Fruit fly (Drosophila melanogaster) whole organism, embryonic: ENCODE data around the gene CG12057.

Experiments
- Abd-B ChIP-seq: fragments of 200-800 bp; sonication (Bioruptor generic); optimal IDR thresholded peaks from 2 replicates; lab custom pipeline; 2018; ENCODE audit warnings: missing biosample characterization, mild to moderate bottlenecking, missing genetic modification characterization, moderate library complexity
- Asciz ChIP-seq: fragments of 200-800 bp; sonication (Bioruptor generic); optimal IDR thresholded peaks from 2 replicates; lab custom pipeline; 2017; ENCODE audit warnings: missing biosample characterization, mild to moderate bottlenecking, missing genetic modification characterization, missing genetic modification reagents
- Atf3 ChIP-seq: fragments of 200-800 bp; sonication (Bioruptor generic); optimal IDR thresholded peaks from 3 replicates; lab custom pipeline; 2016; ENCODE audit warnings: missing biosample characterization, missing genetic modification characterization
- CG10274 ChIP-seq: fragments of 200-800 bp; sonication (Bioruptor generic); optimal IDR thresholded peaks from 3 replicates; lab custom pipeline; 2017; ENCODE audit warnings: missing biosample characterization, mild to moderate bottlenecking, missing genetic modification characterization
- CG12659 ChIP-seq: fragments of 200-800 bp; sonication (Bioruptor generic); optimal IDR thresholded peaks from 3 replicates; lab custom pipeline; 2017; ENCODE audit warnings: mild to moderate bottlenecking, missing biosample characterization, missing genetic modification reagents, missing genetic modification characterization
- CG15479 ChIP-seq: fragments of 200-800 bp; sonication (Bioruptor generic); optimal IDR thresholded peaks from 3 replicates; lab custom pipeline; 2019; ENCODE audit warnings: missing biosample characterization, mild to moderate bottlenecking, missing genetic modification characterization, moderate library complexity
- CG17361 ChIP-seq: fragments of 200-800 bp; sonication (Bioruptor generic); IDR thresholded peaks from 3 replicates; pipeline ENCODE4 v1.3.6; 2022; ENCODE audit warnings: missing biosample characterization, missing genetic modification characterization
- CG18262 ChIP-seq: fragments of 200-800 bp; optimal IDR thresholded peaks from 3 replicates; lab custom pipeline; 2019; ENCODE audit warnings: missing biosample characterization, mild to moderate bottlenecking, missing genetic modification characterization, moderate library complexity
- CG3065 ChIP-seq: fragments of 200-800 bp; sonication (Bioruptor generic); optimal IDR thresholded peaks from 2 replicates; lab custom pipeline; 2016; ENCODE audit warnings: missing biosample characterization, missing genetic modification characterization
- CG34376 ChIP-seq: fragments of 200-800 bp; sonication (Bioruptor generic); optimal IDR thresholded peaks from 2 replicates; lab custom pipeline; 2018; ENCODE audit warnings: missing biosample characterization, mild to moderate bottlenecking, missing genetic modification characterization
- CG42726 ChIP-seq: fragments of 200-800 bp; sonication (Bioruptor generic); IDR thresholded peaks from 2 replicates; pipeline ENCODE4 v1.3.6; 2022; ENCODE audit warnings: missing biosample characterization, missing genetic modification characterization; ENCODE audit not compliant: partially characterized antibody
- CG4360 ChIP-seq: fragments of 200-800 bp; sonication (Bioruptor generic); IDR thresholded peaks from 2 replicates; pipeline ENCODE4 v1.3.6; 2022; ENCODE audit warnings: missing biosample characterization, missing genetic modification characterization
- CG6272 ChIP-seq: fragments of 200-800 bp; sonication (Bioruptor generic); IDR thresholded peaks from 2 replicates; pipeline ENCODE4 v1.3.6; 2022; ENCODE audit warnings: missing biosample characterization, missing genetic modification characterization
- CG7839 ChIP-seq: fragments of 200-800 bp; sonication (Bioruptor generic); optimal IDR thresholded peaks from 3 replicates; lab custom pipeline; 2018; ENCODE audit warnings: missing biosample characterization, mild to moderate bottlenecking, missing genetic modification characterization, moderate library complexity
- CG7987 ChIP-seq: fragments of 200-800 bp; sonication (Bioruptor generic); optimal IDR thresholded peaks from 2 replicates; lab custom pipeline; 2018; ENCODE audit warnings: missing biosample characterization, mild to moderate bottlenecking, missing genetic modification characterization, moderate library complexity
- CG8765 ChIP-seq: fragments of 200-800 bp; sonication (Bioruptor generic); IDR thresholded peaks from 2 replicates; pipeline ENCODE4 v1.3.6; 2022; ENCODE audit warnings: missing biosample characterization, missing genetic modification characterization
- D ChIP-seq, 2 experiments: fragments of 200-800 bp in 1 of 2; fragments of >200 bp in 1 of 2; sonication (Bioruptor generic) in 1 of 2; optimal IDR thresholded peaks; 2 replicates in 1 of 2; 3 replicates in 1 of 2; lab custom pipeline; 2017; ENCODE audit warnings: mild to moderate bottlenecking in 1 of 2, missing biosample characterization in 1 of 2, missing genetic modification characterization in 1 of 2, missing genetic modification reagents in 1 of 2
- Deaf1 ChIP-seq: fragments of 200-800 bp; optimal IDR thresholded peaks from 3 replicates; lab custom pipeline; 2019; ENCODE audit warnings: missing biosample characterization, mild to moderate bottlenecking, missing genetic modification characterization, moderate library complexity
- Dek ChIP-seq: fragments of 200-800 bp; sonication (Bioruptor generic); optimal IDR thresholded peaks from 3 replicates; lab custom pipeline; 2019; ENCODE audit warnings: missing biosample characterization, mild to moderate bottlenecking, missing genetic modification characterization, moderate library complexity
- Doc3 ChIP-seq: fragments of 200-800 bp; sonication (Bioruptor generic); IDR thresholded peaks from 3 replicates; pipeline ENCODE4 v1.3.6; 2022; ENCODE audit warnings: missing biosample characterization, missing genetic modification characterization; ENCODE audit not compliant: partially characterized antibody
- Dref ChIP-seq: fragments of 200-800 bp; sonication (Bioruptor generic); IDR thresholded peaks from 2 replicates; pipeline ENCODE4 v1.3.6; 2022; ENCODE audit warnings: missing biosample characterization, missing genetic modification characterization
- Gug ChIP-seq: fragments of 200-800 bp; sonication (Bioruptor generic); IDR thresholded peaks from 4 replicates; pipeline ENCODE4 v1.3.6; 2022; ENCODE audit warnings: missing biosample characterization, missing genetic modification characterization
- H15 ChIP-seq: fragments of 200-800 bp; sonication (Bioruptor generic); IDR thresholded peaks from 3 replicates; pipeline ENCODE4 v1.3.6; 2022; ENCODE audit warnings: missing biosample characterization, missing genetic modification characterization
- Jarid2 ChIP-seq: fragments of 200-800 bp; sonication (Bioruptor generic); optimal IDR thresholded peaks from 3 replicates; lab custom pipeline; 2017; ENCODE audit warnings: mild to moderate bottlenecking, missing biosample characterization, missing genetic modification reagents, missing genetic modification characterization
- Lhr ChIP-seq: fragments of 200-800 bp; sonication (Bioruptor generic); optimal IDR thresholded peaks from 3 replicates; lab custom pipeline; 2017; ENCODE audit warnings: mild to moderate bottlenecking, missing biosample characterization, missing genetic modification reagents, missing genetic modification characterization
- Med ChIP-seq: fragments of 200-800 bp; sonication (Bioruptor generic); peaks from one replicate; lab custom pipeline; 2016; ENCODE audit warnings: missing biosample characterization, missing genetic modification characterization, mild to moderate bottlenecking, inconsistent platforms, moderate library complexity
- Mrtf ChIP-seq: fragments of 200-800 bp; sonication (Bioruptor generic); IDR thresholded peaks from 3 replicates; pipeline ENCODE4 v1.3.6; 2022; ENCODE audit warnings: missing biosample characterization, missing genetic modification characterization
- Poxn ChIP-seq: fragments of 200-800 bp; sonication (Bioruptor generic); IDR thresholded peaks from 2 replicates; pipeline ENCODE4 v1.3.6; 2022; ENCODE audit warnings: missing biosample characterization, missing genetic modification characterization
- Ravus ChIP-seq: fragments of 200-800 bp; sonication (Bioruptor generic); IDR thresholded peaks from 2 replicates; pipeline ENCODE4 v1.3.6; 2022; ENCODE audit warnings: missing biosample characterization, missing genetic modification characterization
- Sox102F ChIP-seq: fragments of 200-800 bp; sonication (Bioruptor generic); optimal IDR thresholded peaks from 2 replicates; lab custom pipeline; 2018; ENCODE audit warnings: missing biosample characterization, mild to moderate bottlenecking, missing genetic modification characterization, moderate library complexity
- Xrp1 ChIP-seq: fragments of 200-800 bp; sonication (Bioruptor generic); IDR thresholded peaks from 2 replicates; pipeline ENCODE4 v1.3.6; 2022; ENCODE audit warnings: missing biosample characterization, missing genetic modification characterization
- ase ChIP-seq: fragments of 200-800 bp; sonication (Bioruptor generic); IDR thresholded peaks from 3 replicates; pipeline ENCODE4 v1.3.6; 2022; ENCODE audit warnings: missing biosample characterization, missing genetic modification characterization
- ci ChIP-seq: fragments of 200-800 bp; sonication (Bioruptor generic); IDR thresholded peaks from 3 replicates; pipeline ENCODE4 v1.3.6; 2022; ENCODE audit warnings: missing biosample characterization, missing genetic modification characterization
- croc ChIP-seq: fragments of 200-800 bp; sonication (Bioruptor generic); conservative IDR thresholded peaks from 3 replicates; pipeline ENCODE4 v1.3.6; 2022; ENCODE audit warnings: missing biosample characterization, missing genetic modification characterization
- dmrt99B ChIP-seq: fragments of 200-800 bp; sonication (Bioruptor generic); optimal IDR thresholded peaks from 2 replicates; lab custom pipeline; 2018; ENCODE audit warnings: missing biosample characterization, mild to moderate bottlenecking, missing genetic modification characterization, moderate library complexity
- en ChIP-seq: fragments of 200-800 bp; sonication (Bioruptor generic); optimal IDR thresholded peaks from 2 replicates; lab custom pipeline; 2016; ENCODE audit warnings: missing biosample characterization, missing genetic modification characterization
- esg ChIP-seq: fragments of 200-800 bp; sonication (Bioruptor generic); conservative IDR thresholded peaks from 2 replicates; pipeline ENCODE4 v1.3.6; 2022; ENCODE audit warnings: missing biosample characterization, missing genetic modification characterization
- exex ChIP-seq: fragments of 200-800 bp; sonication (Bioruptor generic); optimal IDR thresholded peaks from 4 replicates; lab custom pipeline; 2018; ENCODE audit warnings: missing biosample characterization, mild to moderate bottlenecking, missing genetic modification characterization, moderate library complexity
- fd96Cb ChIP-seq: fragments of 200-800 bp; sonication (Bioruptor generic); optimal IDR thresholded peaks from 2 replicates; lab custom pipeline; 2018; ENCODE audit warnings: missing biosample characterization, mild to moderate bottlenecking, missing genetic modification characterization, moderate library complexity
- h ChIP-seq: fragments of >200 bp; optimal IDR thresholded peaks from 2 replicates; lab custom pipeline; 2017
- ham ChIP-seq: fragments of 200-800 bp; sonication (Bioruptor generic); IDR thresholded peaks from 2 replicates; pipeline ENCODE4 v1.3.6; 2022; ENCODE audit warnings: missing biosample characterization, missing genetic modification characterization
- hb ChIP-seq: fragments of 200-800 bp; sonication (Bioruptor generic); IDR thresholded peaks from 3 replicates; pipeline ENCODE4 v1.3.6; 2022; ENCODE audit warnings: missing biosample characterization, missing genetic modification characterization; ENCODE audit not compliant: partially characterized antibody
- lbe ChIP-seq: fragments of 200-800 bp; sonication (Bioruptor generic); optimal IDR thresholded peaks from 2 replicates; lab custom pipeline; 2016; ENCODE audit warnings: missing biosample characterization, mild to moderate bottlenecking, missing genetic modification characterization
- lola ChIP-seq, 3 experiments: fragments of >200 bp in 2 of 3; fragments of 200-800 bp in 1 of 3; sonication (Bioruptor generic) in 1 of 3; optimal IDR thresholded peaks; 2 replicates each; lab custom pipeline; 2017 to 2019; ENCODE audit warnings: missing biosample characterization in 3 of 3, missing genetic modification characterization in 3 of 3, mild to moderate bottlenecking in 1 of 3, moderate library complexity in 1 of 3
- mirr ChIP-seq: fragments of 200-800 bp; sonication (Bioruptor generic); optimal IDR thresholded peaks from 3 replicates; lab custom pipeline; 2018; ENCODE audit warnings: missing biosample characterization, mild to moderate bottlenecking, missing genetic modification characterization
- nom ChIP-seq: fragments of 200-800 bp; sonication (Bioruptor generic); optimal IDR thresholded peaks from 2 replicates; lab custom pipeline; 2017; ENCODE audit warnings: missing biosample characterization, missing genetic modification characterization, mild to moderate bottlenecking, moderate library complexity, missing genetic modification reagents
- oc ChIP-seq: fragments of 200-800 bp; sonication (Bioruptor generic); optimal IDR thresholded peaks from 2 replicates; lab custom pipeline; 2018; ENCODE audit warnings: missing biosample characterization, mild to moderate bottlenecking, missing genetic modification characterization, moderate library complexity
- pfk ChIP-seq: fragments of 200-800 bp; sonication (Bioruptor generic); optimal IDR thresholded peaks from 2 replicates; lab custom pipeline; 2018; ENCODE audit warnings: missing biosample characterization, mild to moderate bottlenecking, missing genetic modification characterization, moderate library complexity
- trem ChIP-seq: fragments of 200-800 bp; optimal IDR thresholded peaks from 3 replicates; lab custom pipeline; 2019; ENCODE audit warnings: missing biosample characterization, mild to moderate bottlenecking, missing genetic modification characterization, moderate library complexity
- wdn ChIP-seq: fragments of 200-800 bp; sonication (Bioruptor generic); IDR thresholded peaks from 2 replicates; pipeline ENCODE4 v1.3.6; 2022; ENCODE audit warnings: missing biosample characterization, missing genetic modification characterization

CG12057 gene

DNA sequence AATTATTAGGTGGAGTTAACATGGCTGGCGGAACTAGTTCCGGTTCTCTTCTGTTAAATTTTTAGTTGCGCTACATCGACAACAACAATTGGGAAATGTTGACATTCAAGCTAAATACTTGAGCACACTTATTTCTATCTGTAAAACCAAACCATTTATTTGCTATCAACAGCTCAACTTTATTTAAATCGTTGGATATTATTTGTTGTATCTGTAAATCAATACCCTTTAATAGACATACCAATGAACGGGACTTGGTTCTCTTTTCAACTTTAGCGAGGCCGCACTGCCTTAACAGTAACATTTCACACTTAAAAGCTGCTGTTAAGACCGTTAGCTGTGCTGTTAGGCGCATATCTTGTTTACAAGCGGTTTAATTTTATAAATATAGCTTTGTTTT lies 2.1 kb downstream of the CG12057 start, which contains the start of gene CG12106 (continued):
- TF ChIP-seq CG10274 (peak; percentile 36), Sox102F (GFP tag; lab: Kevin White, UChicago) (no peak), lola (GFP tag; optimal IDR thresholded peaks at IDR 0.05; lab: Kevin White, UChicago) (peak in 1 of 3 experiments; percentile 27), Atf3 (GFP tag; lab: Kevin White, UChicago) (no peak), oc (tag; lab: Kevin White, UChicago) (no peak), Dref (GFP tag; lab: Robert Waterston, UW) (no peak), ham (no peak), esg (peak; percentile 57; the same call in 1 of the 2 replicates), pfk (GFP tag; lab: Kevin White, UChicago) (no peak), CG17361 (GFP tag; lab: Robert Waterston, UW) (peak; percentile 41; the same call in 1 of the 3 replicates), CG15479 (GFP tag; lab: Kevin White, UChicago) (peak; percentile 29), Gug (GFP tag; lab: Robert Waterston, UW) (peak; percentile 35; the same call in 1 of the 4 replicates), exex (tag; lab: Kevin White, UChicago) (peak; percentile 28), Med (GFP tag; lab: Kevin White, UChicago) (peak; percentile 87), CG12659 (GFP tag; lab: Kevin White, UChicago) (peak; percentile 48), ci (GFP tag; lab: Robert Waterston, UW) (no peak), CG4360 (GFP tag; lab: Robert Waterston, UW) (peak; percentile 62; the same call in 1 of the 2 replicates), wdn (GFP tag; lab: Robert Waterston, UW) (no peak), h (lab: Kevin White, UChicago) (no peak), CG7839 (tag; lab: Kevin White, UChicago) (peak; percentile 62), fd96Cb (tag; lab: Kevin White, UChicago) (peak; percentile 37), CG18262 (tag; lab: Kevin White, UChicago) (peak; percentile 36), hb (GFP tag; lab: Robert Waterston, UW) (no peak), H15 (GFP tag; lab: Robert Waterston, UW) (no peak), lbe (GFP tag; lab: Kevin White, UChicago) (peak; percentile 12), Mrtf (peak; percentile 24; the same call in 1 of the 3 replicates), croc (no peak; the same call in 2 of the 3 replicates), Deaf1 (no peak), CG42726 (no peak), Xrp1 (GFP tag; lab: Robert Waterston, UW) (peak; percentile 41; the same call in 1 of the 2 replicates), Doc3 (GFP tag; lab: Robert Waterston, UW) (no peak), Asciz (GFP tag; lab: Kevin White, UChicago) (no peak), dmrt99B (tag; lab: Kevin White, UChicago) (peak; percentile 40), CG8765 (GFP tag; lab: Robert Waterston, UW) (no peak), ase (GFP tag; lab: Robert Waterston, UW) (no peak), trem (peak; percentile 26), mirr (GFP tag; lab: Kevin White, UChicago) (peak; percentile 34), CG34376 (peak; percentile 25), en (GFP tag; lab: Kevin White, UChicago) (no peak), Poxn (no peak), CG6272 (no peak), Jarid2 (no peak), D (optimal IDR thresholded peaks at IDR 0.05; lab: Kevin White, UChicago) (no peak), D (GFP tag; optimal IDR thresholded peaks at IDR 0.05; lab: Kevin White, UChicago) (no peak), Abd-B (GFP tag; lab: Kevin White, UChicago) (peak; percentile 23), Ravus (GFP tag; lab: Robert Waterston, UW) (no peak), CG3065 (no peak), CG7987 (GFP tag; lab: Kevin White, UChicago) (no peak), nom (GFP tag; lab: Kevin White, UChicago) (peak; percentile 13), Lhr (GFP tag; lab: Kevin White, UChicago) (no peak), Dek (tag; lab: Kevin White, UChicago) (no peak)
